Worm (Caenorhabditis elegans): ENCODE results near the gene Y62E10A.6.

- TF ChIP-seq nhr-237 (tag; optimal IDR thresholded peaks at IDR 0.05) (no peak), lin-13 (tag; optimal IDR thresholded peaks at IDR 0.05) (no peak), unc-39 (tag; optimal IDR thresholded peaks at IDR 0.05) (no peak), ces-1 (GFP tag; optimal IDR thresholded peaks at IDR 0.05) (no peak), elt-3 (tag; optimal IDR thresholded peaks at IDR 0.05) (no peak)
These were observed 36.2 kb downstream of the Y62E10A.6 start, which contains the start of gene Y62E10A.19 for ce11 chrIV:13408018-13408417.
